Fruit fly (Drosophila melanogaster) whole organism, adult: ENCODE results near the gene Gale.
A peak's percentile ranks its signal among the peaks of the same experiment; 100 is the strongest.

ENCODE experiments used
- CG11617 ChIP-seq: fragments of 200-800 bp; sonication (Bioruptor generic); optimal IDR thresholded peaks from 2 replicates; lab custom pipeline; 2017; ENCODE audit warnings: mild to moderate bottlenecking, missing biosample characterization, missing genetic modification reagents, missing genetic modification characterization
- CG14711 ChIP-seq: fragments of 200-800 bp; sonication (Bioruptor generic); optimal IDR thresholded peaks from 2 replicates; lab custom pipeline; 2018; ENCODE audit warnings: missing biosample characterization, mild to moderate bottlenecking, missing genetic modification characterization, moderate library complexity
- CG1620 ChIP-seq: fragments of 200-800 bp; sonication (Bioruptor generic); optimal IDR thresholded peaks from 2 replicates; lab custom pipeline; 2016; ENCODE audit warnings: missing biosample characterization, missing genetic modification characterization
- CG33017 ChIP-seq: fragments of 200-800 bp; sonication (Bioruptor generic); optimal IDR thresholded peaks from 2 replicates; lab custom pipeline; 2018; ENCODE audit warnings: missing biosample characterization, mild to moderate bottlenecking, missing genetic modification characterization, moderate library complexity
- CG7101 ChIP-seq: fragments of 200-800 bp; sonication (Bioruptor generic); optimal IDR thresholded peaks from 2 replicates; lab custom pipeline; 2018; ENCODE audit warnings: missing biosample characterization, mild to moderate bottlenecking, missing genetic modification characterization, moderate library complexity
- Mnt ChIP-seq: fragments of 200-800 bp; sonication (Bioruptor generic); optimal IDR thresholded peaks from 2 replicates; lab custom pipeline; 2016; ENCODE audit warnings: missing biosample characterization, mild to moderate bottlenecking, missing genetic modification characterization
- cnc ChIP-seq, 2 experiments: fragments of >200 bp; optimal IDR thresholded peaks; 2 replicates each; lab custom pipeline; 2017
- kay ChIP-seq: fragments of 200-800 bp; sonication (Bioruptor generic); peaks from one replicate; lab custom pipeline; 2016; ENCODE audit warnings: missing biosample characterization, missing genetic modification characterization, borderline replicate concordance
- ovo ChIP-seq: fragments of 200-800 bp; sonication (Bioruptor generic); optimal IDR thresholded peaks from 2 replicates; lab custom pipeline; 2016; ENCODE audit warnings: missing biosample characterization, missing genetic modification characterization
- pad ChIP-seq: fragments of 200-800 bp; sonication (Bioruptor generic); optimal IDR thresholded peaks from 3 replicates; lab custom pipeline; 2017; ENCODE audit warnings: missing biosample characterization, missing genetic modification characterization, mild to moderate bottlenecking, moderate library complexity, missing genetic modification reagents
- tj ChIP-seq: fragments of 200-800 bp; sonication (Bioruptor generic); optimal IDR thresholded peaks from 3 replicates; lab custom pipeline; 2017; ENCODE audit warnings: missing biosample characterization, mild to moderate bottlenecking, missing genetic modification characterization, moderate library complexity
- toe ChIP-seq: fragments of 200-800 bp; sonication (Bioruptor generic); optimal IDR thresholded peaks from 2 replicates; lab custom pipeline; 2016; ENCODE audit warnings: missing biosample characterization, missing genetic modification characterization

- no peak for TF ChIP-seq CG14711
- TF ChIP-seq cnc (optimal IDR thresholded peaks at IDR 0.05; lab: Kevin White, UChicago) = no peak
- no peak for TF ChIP-seq CG11617 (GFP tag; lab: Kevin White, UChicago)
- TF ChIP-seq toe = no peak
- TF ChIP-seq CG1620 (GFP tag; lab: Kevin White, UChicago) = no peak
- TF ChIP-seq CG7101 (tag; lab: Kevin White, UChicago) = no peak
- no peak for TF ChIP-seq ovo
- peak; percentile 72 for TF ChIP-seq kay
- TF ChIP-seq pad (GFP tag; lab: Kevin White, UChicago) = no peak
- no peak for TF ChIP-seq CG33017 (tag; lab: Kevin White, UChicago)
- no peak for TF ChIP-seq tj (GFP tag; lab: Kevin White, UChicago)
- no peak for TF ChIP-seq Mnt (GFP tag; lab: Kevin White, UChicago)
Observed at dm6 chr3L:638757-639353, 9.5 kb upstream of the Gale start.
